Fruit fly (Drosophila melanogaster): ENCODE data around the gene Cow.

DNA sequence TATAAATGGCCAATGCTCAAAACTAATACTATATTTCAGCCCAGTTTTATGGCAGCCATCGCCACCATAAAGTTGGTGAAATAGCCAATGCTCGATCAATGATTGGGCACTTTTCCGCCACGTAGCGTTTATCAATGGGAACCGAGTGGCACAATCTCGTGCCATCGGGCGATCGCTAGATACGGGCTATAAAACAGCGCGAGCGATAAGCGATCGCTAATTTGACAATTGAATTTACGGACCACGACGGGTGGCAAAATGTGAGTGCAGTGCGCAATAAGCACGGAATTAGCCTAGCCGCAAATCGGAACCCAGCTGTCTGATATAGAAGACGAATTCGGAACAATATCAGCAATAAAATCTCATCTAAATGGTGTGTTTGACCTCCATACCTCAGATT lies 27.8 kb upstream of the Cow start:
- TF ChIP-seq Blimp-1 (GFP tag; optimal IDR thresholded peaks at IDR 0.05) (no peak), CG6854 (GFP tag; optimal IDR thresholded peaks at IDR 0.05) (no peak), CG34406 (GFP tag; optimal IDR thresholded peaks at IDR 0.05) (no peak), Sox102F (GFP tag; optimal IDR thresholded peaks at IDR 0.05) (no peak), CG3032 (tag; optimal IDR thresholded peaks at IDR 0.05) (no peak), cyc (GFP tag; optimal IDR thresholded peaks at IDR 0.05) (no peak), Gug (GFP tag; IDR thresholded peaks at IDR 0.05) (no peak), CG6276 (GFP tag; optimal IDR thresholded peaks at IDR 0.05) (no peak)

Data from whole organism, prepupa.